Worm (Caenorhabditis elegans) whole organism, late embryonic: ENCODE data around the gene C04E6.7.

Source experiments
- ceh-24 ChIP-seq: sonication (generic microtip); optimal IDR thresholded peaks from 2 replicates; lab custom pipeline; 2016; ENCODE audit warnings: mild to moderate bottlenecking, missing genetic modification characterization, missing compliant biosample characterization
- ceh-48 ChIP-seq: sonication (generic microtip); optimal IDR thresholded peaks from 2 replicates; lab custom pipeline; 2016; ENCODE audit warnings: missing genetic modification characterization, inconsistent platforms, missing compliant biosample characterization
- lin-11 ChIP-seq: fragments of 200-800 bp; sonication (Bioruptor generic); optimal IDR thresholded peaks from 2 replicates; lab custom pipeline; 2018; ENCODE audit warnings: mild to moderate bottlenecking, missing genetic modification characterization, missing compliant biosample characterization

DNA sequence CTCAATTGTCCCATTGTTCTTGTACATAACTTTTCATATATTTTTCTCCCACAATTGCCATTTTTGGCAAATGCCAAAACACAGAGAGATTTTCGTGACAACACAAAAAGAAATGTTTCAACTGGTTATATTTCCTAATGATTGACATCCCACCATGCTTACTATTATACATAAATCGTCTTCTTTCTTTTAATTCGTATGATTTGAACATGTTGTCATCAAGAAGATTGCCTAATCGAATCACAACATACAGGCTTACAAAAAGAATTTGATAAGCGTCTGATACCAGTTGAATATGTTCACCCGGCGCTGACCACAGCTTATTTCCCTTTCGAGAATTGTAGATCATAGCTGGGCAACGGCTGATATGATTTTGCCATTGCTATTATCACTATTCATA, 1.9 kb downstream of the C04E6.7 start, which contains the start of gene grd-9:
- TF ChIP-seq ceh-24 (tag; lab: Kevin White, UChicago) (no peak), ceh-48 (no peak), lin-11 (tag; lab: Kevin White, UChicago) (no peak)
